Fruit fly (Drosophila melanogaster) whole organism, embryonic: ENCODE results near the gene CG8420.

Experiments used
- Ada2b ChIP-seq: fragments of 200-800 bp; sonication (Bioruptor generic); IDR thresholded peaks from 2 replicates; pipeline ENCODE4 v1.3.6; 2022; ENCODE audit warnings: missing biosample characterization, missing genetic modification characterization
- Atf-2 ChIP-seq: fragments of 200-800 bp; sonication (Bioruptor generic); optimal IDR thresholded peaks from 2 replicates; lab custom pipeline; 2016; ENCODE audit warnings: missing biosample characterization, missing genetic modification characterization
- CG11723 ChIP-seq: fragments of 200-800 bp; sonication (Bioruptor generic); optimal IDR thresholded peaks from 2 replicates; lab custom pipeline; 2017; ENCODE audit warnings: missing biosample characterization, mild to moderate bottlenecking, missing genetic modification characterization
- CG14050 ChIP-seq: fragments of 200-800 bp; sonication (Bioruptor generic); IDR thresholded peaks from 3 replicates; pipeline ENCODE4 v1.3.6; 2022; ENCODE audit warnings: missing biosample characterization, missing genetic modification characterization
- CG16779 ChIP-seq: fragments of 200-800 bp; sonication (Bioruptor generic); IDR thresholded peaks from 2 replicates; pipeline ENCODE4 v1.3.6; 2022; ENCODE audit warnings: missing biosample characterization, missing genetic modification characterization
- CG18476 ChIP-seq: fragments of 200-800 bp; sonication (Bioruptor generic); optimal IDR thresholded peaks from 2 replicates; lab custom pipeline; 2016; ENCODE audit warnings: missing biosample characterization, mild to moderate bottlenecking, missing genetic modification characterization
- CG2202 ChIP-seq: fragments of 200-800 bp; sonication (Bioruptor generic); optimal IDR thresholded peaks from 2 replicates; lab custom pipeline; 2018; ENCODE audit warnings: missing biosample characterization, mild to moderate bottlenecking, missing genetic modification characterization
- CG2678 ChIP-seq: fragments of 200-800 bp; sonication (Bioruptor generic); optimal IDR thresholded peaks from 3 replicates; lab custom pipeline; 2019; ENCODE audit warnings: missing biosample characterization, mild to moderate bottlenecking, missing genetic modification characterization, moderate library complexity
- CG2712 ChIP-seq: fragments of 200-800 bp; optimal IDR thresholded peaks from 3 replicates; lab custom pipeline; 2019; ENCODE audit warnings: missing biosample characterization, mild to moderate bottlenecking, missing genetic modification characterization, moderate library complexity
- CG3065 ChIP-seq: fragments of 200-800 bp; sonication (Bioruptor generic); optimal IDR thresholded peaks from 2 replicates; lab custom pipeline; 2016; ENCODE audit warnings: missing biosample characterization, missing genetic modification characterization
- CG3281 ChIP-seq: fragments of 200-800 bp; sonication (Bioruptor generic); optimal IDR thresholded peaks from 3 replicates; lab custom pipeline; 2017; ENCODE audit warnings: missing biosample characterization, mild to moderate bottlenecking, missing genetic modification characterization
- CG34376 ChIP-seq: fragments of 200-800 bp; sonication (Bioruptor generic); optimal IDR thresholded peaks from 2 replicates; lab custom pipeline; 2018; ENCODE audit warnings: missing biosample characterization, mild to moderate bottlenecking, missing genetic modification characterization
- CG4282 ChIP-seq: fragments of 200-800 bp; sonication (Bioruptor generic); optimal IDR thresholded peaks from 2 replicates; lab custom pipeline; 2016; ENCODE audit warnings: missing biosample characterization, missing genetic modification characterization
- CG4360 ChIP-seq: fragments of 200-800 bp; sonication (Bioruptor generic); IDR thresholded peaks from 2 replicates; pipeline ENCODE4 v1.3.6; 2022; ENCODE audit warnings: missing biosample characterization, missing genetic modification characterization
- CG43689 ChIP-seq: fragments of 200-800 bp; sonication (Bioruptor generic); IDR thresholded peaks from 2 replicates; pipeline ENCODE4 v1.3.6; 2022; ENCODE audit warnings: missing biosample characterization, missing genetic modification characterization
- CG6175 ChIP-seq: fragments of 200-800 bp; sonication (Bioruptor generic); IDR thresholded peaks from 3 replicates; pipeline ENCODE4 v1.3.6; 2022; ENCODE audit warnings: missing biosample characterization, missing genetic modification characterization
- CG6254 ChIP-seq: fragments of 200-800 bp; sonication (Bioruptor generic); optimal IDR thresholded peaks from 3 replicates; lab custom pipeline; 2017; ENCODE audit warnings: mild to moderate bottlenecking, missing biosample characterization, missing genetic modification reagents, missing genetic modification characterization
- CG6791 ChIP-seq: fragments of 200-800 bp; sonication (Bioruptor generic); IDR thresholded peaks from 3 replicates; pipeline ENCODE4 v1.3.6; 2022; ENCODE audit warnings: missing biosample characterization, missing genetic modification characterization; ENCODE audit not compliant: partially characterized antibody
- CG8281 ChIP-seq: fragments of 200-800 bp; sonication (Bioruptor generic); optimal IDR thresholded peaks from 2 replicates; lab custom pipeline; 2018; ENCODE audit warnings: missing biosample characterization, mild to moderate bottlenecking, missing genetic modification characterization, moderate library complexity
- CG8388 ChIP-seq: fragments of 200-800 bp; sonication (Bioruptor generic); optimal IDR thresholded peaks from 2 replicates; lab custom pipeline; 2019; ENCODE audit warnings: missing biosample characterization, mild to moderate bottlenecking, missing genetic modification characterization, moderate library complexity
- CG9876 ChIP-seq: fragments of 200-800 bp; sonication (Bioruptor generic); optimal IDR thresholded peaks from 2 replicates; lab custom pipeline; 2016; ENCODE audit warnings: missing biosample characterization, missing genetic modification characterization
- CoRest ChIP-seq: fragments of 200-800 bp; sonication (Bioruptor generic); optimal IDR thresholded peaks from 3 replicates; lab custom pipeline; 2018; ENCODE audit warnings: missing biosample characterization, mild to moderate bottlenecking, missing genetic modification characterization, moderate library complexity
- Hey ChIP-seq: fragments of 200-800 bp; sonication (Bioruptor generic); optimal IDR thresholded peaks from 3 replicates; lab custom pipeline; 2018; ENCODE audit warnings: missing biosample characterization, mild to moderate bottlenecking, missing genetic modification characterization
- Med ChIP-seq: fragments of 200-800 bp; sonication (Bioruptor generic); peaks from one replicate; lab custom pipeline; 2016; ENCODE audit warnings: missing biosample characterization, missing genetic modification characterization, mild to moderate bottlenecking, inconsistent platforms, moderate library complexity
- Myb ChIP-seq: fragments of 200-800 bp; sonication (Bioruptor generic); optimal IDR thresholded peaks from 2 replicates; lab custom pipeline; 2016; ENCODE audit warnings: missing biosample characterization, missing genetic modification characterization
- NC2β ChIP-seq: fragments of 200-800 bp; sonication (Bioruptor generic); optimal IDR thresholded peaks from 2 replicates; lab custom pipeline; 2016; ENCODE audit warnings: missing biosample characterization, missing genetic modification characterization
- NK7.1 ChIP-seq: fragments of 200-800 bp; sonication (Bioruptor generic); optimal IDR thresholded peaks from 3 replicates; lab custom pipeline; 2016; ENCODE audit warnings: missing biosample characterization, missing genetic modification characterization
- Oaz ChIP-seq: fragments of 200-800 bp; sonication (Bioruptor generic); IDR thresholded peaks from 2 replicates; pipeline ENCODE4 v1.3.6; 2022; ENCODE audit warnings: missing biosample characterization, missing genetic modification characterization
- Opbp ChIP-seq: fragments of 200-800 bp; sonication (Bioruptor generic); IDR thresholded peaks from 3 replicates; pipeline ENCODE4 v1.3.6; 2022; ENCODE audit warnings: missing biosample characterization, missing genetic modification characterization; ENCODE audit not compliant: partially characterized antibody
- chif ChIP-seq, 2 experiments: fragments of 200-800 bp; sonication (Bioruptor generic); optimal IDR thresholded peaks; 3 replicates each; lab custom pipeline; 2016; ENCODE audit warnings: missing biosample characterization in 2 of 2, missing genetic modification characterization in 2 of 2
- ci ChIP-seq: fragments of 200-800 bp; sonication (Bioruptor generic); IDR thresholded peaks from 3 replicates; pipeline ENCODE4 v1.3.6; 2022; ENCODE audit warnings: missing biosample characterization, missing genetic modification characterization
- corto ChIP-seq: fragments of 200-800 bp; sonication (Bioruptor generic); optimal IDR thresholded peaks from 2 replicates; lab custom pipeline; 2016; ENCODE audit warnings: missing biosample characterization, mild to moderate bottlenecking, missing genetic modification characterization, moderate library complexity
- croc ChIP-seq: fragments of 200-800 bp; sonication (Bioruptor generic); conservative IDR thresholded peaks from 3 replicates; pipeline ENCODE4 v1.3.6; 2022; ENCODE audit warnings: missing biosample characterization, missing genetic modification characterization
- crol ChIP-seq: fragments of 200-800 bp; sonication (Bioruptor generic); IDR thresholded peaks from 2 replicates; pipeline ENCODE4 v1.3.6; 2022; ENCODE audit warnings: missing biosample characterization, missing genetic modification characterization
- danr ChIP-seq: fragments of 200-800 bp; sonication (Bioruptor generic); IDR thresholded peaks from 2 replicates; pipeline ENCODE4 v1.3.6; 2022; ENCODE audit warnings: missing biosample characterization, missing genetic modification characterization
- en ChIP-seq: fragments of 200-800 bp; sonication (Bioruptor generic); optimal IDR thresholded peaks from 2 replicates; lab custom pipeline; 2016; ENCODE audit warnings: missing biosample characterization, missing genetic modification characterization
- ham ChIP-seq: fragments of 200-800 bp; sonication (Bioruptor generic); IDR thresholded peaks from 2 replicates; pipeline ENCODE4 v1.3.6; 2022; ENCODE audit warnings: missing biosample characterization, missing genetic modification characterization
- jing ChIP-seq: fragments of 200-800 bp; sonication (Bioruptor generic); optimal IDR thresholded peaks from 2 replicates; lab custom pipeline; 2018; ENCODE audit warnings: missing biosample characterization, mild to moderate bottlenecking, missing genetic modification characterization
- jumu ChIP-seq: fragments of 200-800 bp; sonication (Bioruptor generic); optimal IDR thresholded peaks from 3 replicates; lab custom pipeline; 2016; ENCODE audit warnings: missing biosample characterization, missing genetic modification characterization
- kay ChIP-seq: fragments of 200-800 bp; sonication (Bioruptor generic); optimal IDR thresholded peaks from 2 replicates; lab custom pipeline; 2016; ENCODE audit warnings: missing biosample characterization, missing genetic modification characterization
- knrl ChIP-seq: fragments of 200-800 bp; sonication (Bioruptor generic); IDR thresholded peaks from 3 replicates; pipeline ENCODE4 v1.3.6; 2022; ENCODE audit warnings: missing biosample characterization, missing genetic modification characterization; ENCODE audit not compliant: partially characterized antibody
- nom ChIP-seq: fragments of 200-800 bp; sonication (Bioruptor generic); optimal IDR thresholded peaks from 2 replicates; lab custom pipeline; 2017; ENCODE audit warnings: missing biosample characterization, missing genetic modification characterization, mild to moderate bottlenecking, moderate library complexity, missing genetic modification reagents
- p53 ChIP-seq: fragments of 200-800 bp; sonication (Bioruptor generic); optimal IDR thresholded peaks from 2 replicates; lab custom pipeline; 2016; ENCODE audit warnings: missing biosample characterization, missing genetic modification characterization
- phol ChIP-seq: fragments of 200-800 bp; sonication (Bioruptor generic); optimal IDR thresholded peaks from 3 replicates; lab custom pipeline; 2018; ENCODE audit warnings: missing biosample characterization, mild to moderate bottlenecking, missing genetic modification characterization, moderate library complexity
- repo ChIP-seq: fragments of 200-800 bp; sonication (Bioruptor generic); optimal IDR thresholded peaks from 2 replicates; lab custom pipeline; 2016; ENCODE audit warnings: missing biosample characterization, missing genetic modification characterization
- shn ChIP-seq: fragments of 200-800 bp; sonication (Bioruptor generic); optimal IDR thresholded peaks from 3 replicates; lab custom pipeline; 2016; ENCODE audit warnings: missing biosample characterization, missing genetic modification characterization
- sob ChIP-seq: fragments of 200-800 bp; sonication (Bioruptor generic); IDR thresholded peaks from 2 replicates; pipeline ENCODE4 v1.3.6; 2022; ENCODE audit warnings: missing biosample characterization, missing genetic modification characterization
- sug ChIP-seq: fragments of 200-800 bp; optimal IDR thresholded peaks from 2 replicates; lab custom pipeline; 2019; ENCODE audit warnings: missing biosample characterization, mild to moderate bottlenecking, missing genetic modification characterization, moderate library complexity
- toy ChIP-seq: fragments of 200-800 bp; sonication (Bioruptor generic); IDR thresholded peaks from 2 replicates; pipeline ENCODE4 v1.3.6; 2022; ENCODE audit warnings: missing biosample characterization, missing genetic modification characterization
- unpg ChIP-seq: fragments of 200-800 bp; sonication (Bioruptor generic); optimal IDR thresholded peaks from 3 replicates; lab custom pipeline; 2018; ENCODE audit warnings: missing biosample characterization, mild to moderate bottlenecking, missing genetic modification characterization, moderate library complexity

The CG8420 gene

DNA sequence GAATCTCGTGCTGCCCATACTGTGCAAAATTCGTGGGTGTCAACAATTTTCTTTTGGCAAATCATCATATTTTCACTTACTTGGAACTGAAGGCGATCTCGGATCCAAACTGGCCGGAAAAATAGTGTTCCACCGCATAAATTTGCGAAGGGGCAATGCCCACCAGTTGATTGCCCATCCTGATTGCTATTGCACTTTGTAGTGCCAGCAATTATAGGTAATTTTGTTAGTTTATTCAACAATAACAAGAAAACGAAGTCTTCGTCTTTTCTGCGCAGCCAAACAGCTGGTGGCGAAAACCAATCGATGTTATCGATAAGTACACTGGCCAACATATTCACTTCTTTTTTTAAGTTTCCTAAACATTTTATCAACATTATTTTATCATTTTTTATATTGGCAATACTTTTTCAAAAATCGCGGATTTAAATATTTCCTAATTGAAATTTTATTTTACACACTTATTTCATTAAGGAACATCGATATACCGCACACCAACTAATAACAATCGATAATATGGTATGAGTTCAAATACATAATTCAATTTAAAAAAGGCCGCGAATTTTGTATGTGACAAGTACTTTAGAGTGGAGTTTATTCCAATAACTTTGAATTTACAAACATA lies 761 bp upstream of the CG8420 start, which contains the start of gene Vps15 (continued):
- TF ChIP-seq CoRest (tag; lab: Kevin White, UChicago) (peak; percentile 86), Hey (tag; lab: Kevin White, UChicago) (no peak), phol (tag; lab: Kevin White, UChicago) (peak; percentile 89), CG3065 (peak; percentile 54), CG18476 (GFP tag; lab: Kevin White, UChicago) (peak; percentile 74), shn (peak; percentile 1), CG4360 (GFP tag; lab: Robert Waterston, UW) (0 out of 2 replicates have a peak, but pooled peaks have one; percentile 20), kay (GFP tag; lab: Kevin White, UChicago) (peak; percentile 63), Myb (GFP tag; lab: Kevin White, UChicago) (peak; percentile 18), Atf-2 (GFP tag; lab: Kevin White, UChicago) (peak; percentile 44), en (GFP tag; lab: Kevin White, UChicago) (no peak), toy (GFP tag; lab: Robert Waterston, UW) (no peak), unpg (GFP tag; lab: Kevin White, UChicago) (peak; percentile 90), corto (no peak), CG11723 (GFP tag; lab: Kevin White, UChicago) (no peak), CG3281 (peak; percentile 72), CG16779 (0 out of 2 replicates have a peak, but pooled peaks have one; percentile 31), Ada2b (GFP tag; lab: Robert Waterston, UW) (peak; percentile 60), Oaz (GFP tag; lab: Robert Waterston, UW) (no peak), CG43689 (GFP tag; lab: Robert Waterston, UW) (peak; percentile 32; the same call in 1 of the 2 replicates), CG34376 (GFP tag; lab: Kevin White, UChicago) (peak; percentile 62), sug (tag; lab: Kevin White, UChicago) (peak; percentile 84), p53 (no peak), CG9876 (no peak), jing (GFP tag; lab: Kevin White, UChicago) (peak; percentile 21), Opbp (GFP tag; lab: Robert Waterston, UW) (peak; percentile 50; the same call in 1 of the 3 replicates), repo (GFP tag; lab: Kevin White, UChicago) (peak; percentile 12), jumu (peak; percentile 33), NC2β (peak; percentile 50), ci (GFP tag; lab: Robert Waterston, UW) (peak; percentile 77), CG6254 (GFP tag; lab: Kevin White, UChicago) (peak; percentile 4), NK7.1 (peak; percentile 53), CG2678 (tag; lab: Kevin White, UChicago) (peak; percentile 88), crol (GFP tag; lab: Robert Waterston, UW) (no peak), croc (GFP tag; lab: Robert Waterston, UW) (no peak; the same call in 2 of the 3 replicates), nom (GFP tag; lab: Kevin White, UChicago) (peak; percentile 42), CG8281 (peak; percentile 43), chif (GFP tag; optimal IDR thresholded peaks at IDR 0.05; lab: Kevin White, UChicago) (peak; percentile 17 to 68), CG6791 (GFP tag; lab: Robert Waterston, UW) (peak; percentile 65; the same call in 2 of the 3 replicates), CG8388 (GFP tag; lab: Kevin White, UChicago) (peak; percentile 76), danr (GFP tag; lab: Robert Waterston, UW) (no peak), CG2712 (peak; percentile 90), CG6175 (GFP tag; lab: Robert Waterston, UW) (no peak), ham (GFP tag; lab: Robert Waterston, UW) (no peak), CG14050 (GFP tag; lab: Robert Waterston, UW) (peak; percentile 49; the same call in 2 of the 3 replicates), knrl (GFP tag; lab: Robert Waterston, UW) (peak; percentile 74), CG2202 (tag; lab: Kevin White, UChicago) (peak; percentile 35), Med (GFP tag; lab: Kevin White, UChicago) (peak; percentile 93), CG4282 (no peak), sob (GFP tag; lab: Robert Waterston, UW) (peak; percentile 81)
